Comparison of ENCODE assay signal across 3 fruit fly cellular contexts in the genomic region with DNA sequence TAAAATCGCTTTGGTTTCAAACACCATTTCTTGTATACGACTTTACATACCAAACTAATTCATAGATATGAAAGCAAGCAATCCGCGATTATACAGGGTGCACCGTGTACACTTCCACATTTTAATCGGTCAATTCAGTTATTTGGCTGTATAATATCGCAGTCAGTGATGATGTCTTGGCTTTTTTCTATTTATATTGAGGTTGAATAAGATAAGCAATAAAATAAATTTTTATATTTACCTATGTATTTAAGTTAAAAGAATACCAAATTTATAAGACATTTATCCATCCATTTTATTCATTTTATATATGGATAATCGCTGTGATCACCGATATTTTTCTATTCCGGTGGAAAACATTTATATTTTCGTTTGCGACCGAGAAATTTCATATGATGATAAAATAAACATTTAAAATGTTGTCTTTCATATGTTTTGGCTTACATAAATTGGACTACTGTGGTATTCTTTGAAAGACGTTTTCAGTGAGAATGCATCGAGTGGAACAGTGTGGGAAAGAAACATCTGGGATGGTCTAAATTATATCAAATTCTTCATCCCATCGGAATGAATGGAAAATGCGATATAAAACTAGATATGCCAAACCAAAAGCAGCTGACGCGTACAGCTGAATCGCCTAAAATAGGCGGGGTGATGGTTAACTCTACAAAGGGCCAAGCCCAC.
TF ChIP-seq lines count a peak whose summit lies in the region.

A gene (minus strand): TSS at position 85 of the 684 bp plus-strand sequence.

TF ChIP-seq in whole organism, adult, 20 proteins besides CTCF, POLR2A, EP300 and RAD21 (continued from another document):
- TF ChIP-seq Mnt (GFP tag; optimal IDR thresholded peaks at IDR 0.05; lab: Kevin White, UChicago) (peak; percentile 40), CG5204 (GFP tag; optimal IDR thresholded peaks at IDR 0.05; lab: Kevin White, UChicago) (no peak)

TF ChIP-seq in whole organism, embryonic, 481 proteins besides CTCF, POLR2A, EP300 and RAD21 (continued from another document and continues in another):
- TF ChIP-seq CG11723 (GFP tag; optimal IDR thresholded peaks at IDR 0.05; lab: Kevin White, UChicago): peak; percentile 89
- TF ChIP-seq Rfx (GFP tag; IDR thresholded peaks at IDR 0.05; lab: Robert Waterston, UW): peak; percentile 45; the same call in 1 of the 2 replicates
- peak; percentile 6 for TF ChIP-seq CG4424 (GFP tag; optimal IDR thresholded peaks at IDR 0.05; lab: Kevin White, UChicago)
- no peak for TF ChIP-seq TFAM (GFP tag; optimal IDR thresholded peaks at IDR 0.05; lab: Kevin White, UChicago)
- TF ChIP-seq CG12942 (GFP tag; optimal IDR thresholded peaks at IDR 0.05; lab: Kevin White, UChicago): no peak
- no peak for TF ChIP-seq CG11093 (GFP tag; IDR thresholded peaks at IDR 0.05; lab: Robert Waterston, UW)
- TF ChIP-seq MESR4 (GFP tag; optimal IDR thresholded peaks at IDR 0.05; lab: Kevin White, UChicago): peak; percentile 46
- TF ChIP-seq pum (GFP tag; optimal IDR thresholded peaks at IDR 0.05; lab: Kevin White, UChicago): no peak
- no peak for TF ChIP-seq CG12769 (tag; optimal IDR thresholded peaks at IDR 0.05; lab: Kevin White, UChicago)
- no peak for TF ChIP-seq Hr51 (GFP tag; optimal IDR thresholded peaks at IDR 0.05; lab: Kevin White, UChicago)
- peak; percentile 40 for TF ChIP-seq exex (tag; optimal IDR thresholded peaks at IDR 0.05; lab: Kevin White, UChicago)
- peak; percentile 73 for TF ChIP-seq BEAF-32 (GFP tag; optimal IDR thresholded peaks at IDR 0.05; lab: Kevin White, UChicago)
- TF ChIP-seq Ptx1 (GFP tag; IDR thresholded peaks at IDR 0.05; lab: Robert Waterston, UW): no peak
- TF ChIP-seq CG1792 (GFP tag; optimal IDR thresholded peaks at IDR 0.05; lab: Kevin White, UChicago): no peak
- peak; percentile 57; the same call in 1 of the 2 replicates for TF ChIP-seq inv (GFP tag; IDR thresholded peaks at IDR 0.05; lab: Robert Waterston, UW; ENCODE audit: partially characterized antibody)
- TF ChIP-seq gcm (GFP tag; optimal IDR thresholded peaks at IDR 0.05; lab: Kevin White, UChicago): no peak
- TF ChIP-seq CG30020 (tag; optimal IDR thresholded peaks at IDR 0.05; lab: Kevin White, UChicago): peak; percentile 99
- TF ChIP-seq Med (GFP tag; lab: Kevin White, UChicago): peak; percentile 76
- no peak for TF ChIP-seq abd-A (tag; optimal IDR thresholded peaks at IDR 0.05; lab: Kevin White, UChicago)
- 0 out of 2 replicates have a peak, but pooled peaks have one; percentile 39 for TF ChIP-seq sob (GFP tag; IDR thresholded peaks at IDR 0.05; lab: Robert Waterston, UW)
- TF ChIP-seq CG10565 (GFP tag; optimal IDR thresholded peaks at IDR 0.05; lab: Kevin White, UChicago): no peak
- no peak for TF ChIP-seq Spps (tag; optimal IDR thresholded peaks at IDR 0.05; lab: Kevin White, UChicago)
- TF ChIP-seq Doc3 (GFP tag; IDR thresholded peaks at IDR 0.05; lab: Robert Waterston, UW; ENCODE audit: partially characterized antibody): no peak
- TF ChIP-seq CG4282 (GFP tag; optimal IDR thresholded peaks at IDR 0.05; lab: Kevin White, UChicago): no peak
- TF ChIP-seq Bteb2 (GFP tag; optimal IDR thresholded peaks at IDR 0.05; lab: Kevin White, UChicago): no peak
- no peak for TF ChIP-seq sens-2 (GFP tag; IDR thresholded peaks at IDR 0.05; lab: Robert Waterston, UW)
- peak; percentile 48 for TF ChIP-seq phol (tag; optimal IDR thresholded peaks at IDR 0.05; lab: Kevin White, UChicago)
- TF ChIP-seq CG17802 (tag; optimal IDR thresholded peaks at IDR 0.05; lab: Kevin White, UChicago): peak; percentile 82
- TF ChIP-seq CG12659 (GFP tag; optimal IDR thresholded peaks at IDR 0.05; lab: Kevin White, UChicago): peak; percentile 70
- TF ChIP-seq Oaz (GFP tag; IDR thresholded peaks at IDR 0.05; lab: Robert Waterston, UW): no peak
- TF ChIP-seq Antp (GFP tag; optimal IDR thresholded peaks at IDR 0.05; lab: Kevin White, UChicago): no peak
- TF ChIP-seq esg (GFP tag; conservative IDR thresholded peaks at IDR 0.05; lab: Robert Waterston, UW): no peak
- no peak for TF ChIP-seq D19A (tag; optimal IDR thresholded peaks at IDR 0.05; lab: Kevin White, UChicago)
- TF ChIP-seq CG4404 (GFP tag; IDR thresholded peaks at IDR 0.05; lab: Robert Waterston, UW): no peak
- TF ChIP-seq ac (GFP tag; optimal IDR thresholded peaks at IDR 0.05; lab: Kevin White, UChicago): no peak
- TF ChIP-seq Abd-B (GFP tag; optimal IDR thresholded peaks at IDR 0.05; lab: Kevin White, UChicago): peak; percentile 51
- TF ChIP-seq CG30431 (GFP tag; optimal IDR thresholded peaks at IDR 0.05; lab: Kevin White, UChicago): no peak
- TF ChIP-seq CG15696 (tag; optimal IDR thresholded peaks at IDR 0.05; lab: Kevin White, UChicago): no peak
- no peak for TF ChIP-seq Meics (GFP tag; optimal IDR thresholded peaks at IDR 0.05; lab: Kevin White, UChicago)
- TF ChIP-seq CG9437 (GFP tag; optimal IDR thresholded peaks at IDR 0.05; lab: Kevin White, UChicago): no peak
- peak; percentile 25 for TF ChIP-seq CG10267 (tag; optimal IDR thresholded peaks at IDR 0.05; lab: Kevin White, UChicago)
- no peak for TF ChIP-seq h (optimal IDR thresholded peaks at IDR 0.05; lab: Kevin White, UChicago)
- TF ChIP-seq Hr39 (optimal IDR thresholded peaks at IDR 0.05; lab: Kevin White, UChicago): no peak
- TF ChIP-seq CG12299 (tag; optimal IDR thresholded peaks at IDR 0.05; lab: Kevin White, UChicago): no peak
- no peak for TF ChIP-seq hb (GFP tag; IDR thresholded peaks at IDR 0.05; lab: Robert Waterston, UW; ENCODE audit: partially characterized antibody)
- peak; percentile 40; the same call in 1 of the 4 replicates for TF ChIP-seq Dll (GFP tag; IDR thresholded peaks at IDR 0.05; lab: Robert Waterston, UW; ENCODE audit: partially characterized antibody)
- no peak for TF ChIP-seq Fer2 (tag; optimal IDR thresholded peaks at IDR 0.05; lab: Kevin White, UChicago)
- no peak for TF ChIP-seq kah (GFP tag; optimal IDR thresholded peaks at IDR 0.05; lab: Kevin White, UChicago)
- no peak for TF ChIP-seq Drgx (GFP tag; IDR thresholded peaks at IDR 0.05; lab: Robert Waterston, UW)
- TF ChIP-seq slp2 (GFP tag; optimal IDR thresholded peaks at IDR 0.05; lab: Kevin White, UChicago): no peak
- TF ChIP-seq CG3995 (GFP tag; optimal IDR thresholded peaks at IDR 0.05; lab: Kevin White, UChicago): peak; percentile 52
- no peak for TF ChIP-seq Dbx (GFP tag; IDR thresholded peaks at IDR 0.05; lab: Robert Waterston, UW)
- TF ChIP-seq Hsf (GFP tag; optimal IDR thresholded peaks at IDR 0.05; lab: Kevin White, UChicago): peak; percentile 1
- TF ChIP-seq Doc2 (GFP tag; IDR thresholded peaks at IDR 0.05; lab: Robert Waterston, UW): no peak
- TF ChIP-seq sens (GFP tag; lab: Kevin White, UChicago): peak; percentile 35
- no peak for TF ChIP-seq tll (GFP tag; optimal IDR thresholded peaks at IDR 0.05; lab: Kevin White, UChicago)
- no peak for TF ChIP-seq en (GFP tag; optimal IDR thresholded peaks at IDR 0.05; lab: Kevin White, UChicago)
- TF ChIP-seq pho (GFP tag; optimal IDR thresholded peaks at IDR 0.05; lab: Kevin White, UChicago): no peak
- TF ChIP-seq Bdp1 (GFP tag; optimal IDR thresholded peaks at IDR 0.05; lab: Kevin White, UChicago): no peak
- TF ChIP-seq CG6254 (GFP tag; optimal IDR thresholded peaks at IDR 0.05; lab: Kevin White, UChicago): peak; percentile 99
- TF ChIP-seq NK7.1 (GFP tag; optimal IDR thresholded peaks at IDR 0.05; lab: Kevin White, UChicago): no peak
- TF ChIP-seq Hand (GFP tag; optimal IDR thresholded peaks at IDR 0.05; lab: Kevin White, UChicago): no peak

TF ChIP-seq in whole organism, prepupa, 60 proteins besides CTCF, POLR2A, EP300 and RAD21 (continued from another document):
- TF ChIP-seq esn (GFP tag; optimal IDR thresholded peaks at IDR 0.05; lab: Kevin White, UChicago) (peak; percentile 32), topi (GFP tag; optimal IDR thresholded peaks at IDR 0.05; lab: Kevin White, UChicago) (peak; percentile 2)
